Fruit fly (Drosophila melanogaster) whole organism, embryonic: ENCODE data around the gene Fbw5.

Source experiments
- Bteb2 ChIP-seq: fragments of 200-800 bp; sonication (Bioruptor generic); optimal IDR thresholded peaks from 2 replicates; lab custom pipeline; 2016; ENCODE audit warnings: missing biosample characterization, missing genetic modification characterization
- CG10366 ChIP-seq: fragments of 200-800 bp; sonication (Bioruptor generic); IDR thresholded peaks from 2 replicates; pipeline ENCODE4 v1.3.6; 2022; ENCODE audit warnings: missing biosample characterization, missing genetic modification characterization
- CG12391 ChIP-seq: fragments of 200-800 bp; sonication (Bioruptor generic); optimal IDR thresholded peaks from 3 replicates; lab custom pipeline; 2018; ENCODE audit warnings: missing biosample characterization, mild to moderate bottlenecking, missing genetic modification characterization, moderate library complexity
- CG14441 ChIP-seq: fragments of 200-800 bp; sonication (Bioruptor generic); IDR thresholded peaks from 2 replicates; pipeline ENCODE4 v1.3.6; 2022; ENCODE audit warnings: missing biosample characterization, missing genetic modification characterization
- CG14667 ChIP-seq: fragments of 200-800 bp; sonication (Bioruptor generic); IDR thresholded peaks from 2 replicates; pipeline ENCODE4 v1.3.6; 2022; ENCODE audit warnings: missing biosample characterization, missing genetic modification characterization
- CG16863 ChIP-seq: fragments of 200-800 bp; sonication (Bioruptor generic); optimal IDR thresholded peaks from 3 replicates; lab custom pipeline; 2016; ENCODE audit warnings: missing biosample characterization, missing genetic modification characterization
- CG17186 ChIP-seq: fragments of 200-800 bp; sonication (Bioruptor generic); optimal IDR thresholded peaks from 3 replicates; lab custom pipeline; 2017; ENCODE audit warnings: missing biosample characterization, missing genetic modification reagents, missing genetic modification characterization
- CG18262 ChIP-seq: fragments of 200-800 bp; optimal IDR thresholded peaks from 3 replicates; lab custom pipeline; 2019; ENCODE audit warnings: missing biosample characterization, mild to moderate bottlenecking, missing genetic modification characterization, moderate library complexity
- CG2116 ChIP-seq: fragments of 200-800 bp; sonication (Bioruptor generic); optimal IDR thresholded peaks from 3 replicates; lab custom pipeline; 2018; ENCODE audit warnings: missing biosample characterization, mild to moderate bottlenecking, missing genetic modification characterization
- CG34224 ChIP-seq: fragments of 200-800 bp; sonication (Bioruptor generic); IDR thresholded peaks from 3 replicates; pipeline ENCODE4 v1.3.6; 2022; ENCODE audit warnings: missing biosample characterization, missing genetic modification characterization; ENCODE audit not compliant: partially characterized antibody
- CG34422 ChIP-seq: fragments of 200-800 bp; sonication (Bioruptor generic); IDR thresholded peaks from 3 replicates; pipeline ENCODE4 v1.3.6; 2022; ENCODE audit warnings: missing biosample characterization, missing genetic modification characterization
- CG3995 ChIP-seq: fragments of 200-800 bp; sonication (Bioruptor generic); optimal IDR thresholded peaks from 3 replicates; lab custom pipeline; 2016; ENCODE audit warnings: missing biosample characterization, missing genetic modification characterization
- CG8089 ChIP-seq: fragments of 200-800 bp; sonication (Bioruptor generic); optimal IDR thresholded peaks from 3 replicates; lab custom pipeline; 2016; ENCODE audit warnings: missing biosample characterization, missing genetic modification characterization
- CG8290 ChIP-seq, 3 experiments: fragments of 200-800 bp; sonication (Bioruptor generic); optimal IDR thresholded peaks; 2 replicates each; lab custom pipeline; 2016 to 2019; ENCODE audit warnings: missing biosample characterization in 3 of 3, missing genetic modification characterization in 3 of 3, mild to moderate bottlenecking in 2 of 3, moderate library complexity in 1 of 3
- CG8388 ChIP-seq: fragments of 200-800 bp; sonication (Bioruptor generic); optimal IDR thresholded peaks from 2 replicates; lab custom pipeline; 2019; ENCODE audit warnings: missing biosample characterization, mild to moderate bottlenecking, missing genetic modification characterization, moderate library complexity
- Dp ChIP-seq: fragments of 200-800 bp; sonication (Bioruptor generic); optimal IDR thresholded peaks from 2 replicates; lab custom pipeline; 2018; ENCODE audit warnings: missing biosample characterization, mild to moderate bottlenecking, missing genetic modification characterization, moderate library complexity
- Fer1 ChIP-seq: fragments of 200-800 bp; sonication (Bioruptor generic); optimal IDR thresholded peaks from 2 replicates; lab custom pipeline; 2017; ENCODE audit warnings: missing biosample characterization, mild to moderate bottlenecking, missing genetic modification characterization
- HLH4C ChIP-seq: fragments of 200-800 bp; sonication (Bioruptor generic); IDR thresholded peaks from 3 replicates; pipeline ENCODE4 v1.3.6; 2022; ENCODE audit warnings: missing biosample characterization, missing genetic modification characterization; ENCODE audit not compliant: partially characterized antibody
- Lhr ChIP-seq: fragments of 200-800 bp; sonication (Bioruptor generic); optimal IDR thresholded peaks from 3 replicates; lab custom pipeline; 2017; ENCODE audit warnings: mild to moderate bottlenecking, missing biosample characterization, missing genetic modification reagents, missing genetic modification characterization
- Meics ChIP-seq: fragments of 200-800 bp; sonication (Bioruptor generic); optimal IDR thresholded peaks from 2 replicates; lab custom pipeline; 2017; ENCODE audit warnings: missing biosample characterization, mild to moderate bottlenecking, missing genetic modification characterization
- NfI ChIP-seq: fragments of 200-800 bp; sonication (Bioruptor generic); optimal IDR thresholded peaks from 3 replicates; lab custom pipeline; 2018; ENCODE audit warnings: missing biosample characterization, mild to moderate bottlenecking, missing genetic modification characterization, moderate library complexity
- amos ChIP-seq: fragments of 200-800 bp; sonication (Bioruptor generic); IDR thresholded peaks from 2 replicates; pipeline ENCODE4 v1.3.6; 2022; ENCODE audit warnings: missing biosample characterization, missing genetic modification characterization; ENCODE audit not compliant: partially characterized antibody
- cg ChIP-seq: fragments of 200-800 bp; sonication (Bioruptor generic); optimal IDR thresholded peaks from 3 replicates; lab custom pipeline; 2019; ENCODE audit warnings: missing biosample characterization, mild to moderate bottlenecking, missing genetic modification characterization, moderate library complexity
- dmrt99B ChIP-seq: fragments of 200-800 bp; sonication (Bioruptor generic); optimal IDR thresholded peaks from 2 replicates; lab custom pipeline; 2018; ENCODE audit warnings: missing biosample characterization, mild to moderate bottlenecking, missing genetic modification characterization, moderate library complexity
- emc ChIP-seq: fragments of 200-800 bp; sonication (Bioruptor generic); optimal IDR thresholded peaks from 2 replicates; lab custom pipeline; 2016; ENCODE audit warnings: missing biosample characterization, missing genetic modification characterization
- en ChIP-seq: fragments of 200-800 bp; sonication (Bioruptor generic); optimal IDR thresholded peaks from 2 replicates; lab custom pipeline; 2016; ENCODE audit warnings: missing biosample characterization, missing genetic modification characterization
- ewg ChIP-seq: fragments of 200-800 bp; sonication (Bioruptor generic); optimal IDR thresholded peaks from 3 replicates; lab custom pipeline; 2017; ENCODE audit warnings: mild to moderate bottlenecking, missing biosample characterization, missing genetic modification reagents, missing genetic modification characterization
- fd96Cb ChIP-seq: fragments of 200-800 bp; sonication (Bioruptor generic); optimal IDR thresholded peaks from 2 replicates; lab custom pipeline; 2018; ENCODE audit warnings: missing biosample characterization, mild to moderate bottlenecking, missing genetic modification characterization, moderate library complexity
- ftz-f1 ChIP-seq: fragments of 200-800 bp; sonication (Bioruptor generic); optimal IDR thresholded peaks from 2 replicates; lab custom pipeline; 2016; ENCODE audit warnings: missing biosample characterization, missing genetic modification characterization
- gce ChIP-seq: fragments of 200-800 bp; sonication (Bioruptor generic); IDR thresholded peaks from 3 replicates; pipeline ENCODE4 v1.3.6; 2022; ENCODE audit warnings: missing biosample characterization, missing genetic modification characterization
- gro ChIP-seq: fragments of 200-800 bp; sonication (Bioruptor generic); optimal IDR thresholded peaks from 2 replicates; lab custom pipeline; 2016; ENCODE audit warnings: missing biosample characterization, missing genetic modification characterization
- kah ChIP-seq: fragments of 200-800 bp; sonication (Bioruptor generic); optimal IDR thresholded peaks from 2 replicates; lab custom pipeline; 2018; ENCODE audit warnings: missing biosample characterization, mild to moderate bottlenecking, missing genetic modification characterization
- kay ChIP-seq: fragments of 200-800 bp; sonication (Bioruptor generic); optimal IDR thresholded peaks from 2 replicates; lab custom pipeline; 2016; ENCODE audit warnings: missing biosample characterization, missing genetic modification characterization
- kni ChIP-seq: fragments of 200-800 bp; sonication (Bioruptor generic); optimal IDR thresholded peaks from 3 replicates; lab custom pipeline; 2017; ENCODE audit warnings: mild to moderate bottlenecking, missing biosample characterization, missing genetic modification reagents, missing genetic modification characterization
- knrl ChIP-seq: fragments of 200-800 bp; sonication (Bioruptor generic); IDR thresholded peaks from 3 replicates; pipeline ENCODE4 v1.3.6; 2022; ENCODE audit warnings: missing biosample characterization, missing genetic modification characterization; ENCODE audit not compliant: partially characterized antibody
- nerfin-1 ChIP-seq: fragments of 200-800 bp; sonication (Bioruptor generic); optimal IDR thresholded peaks from 3 replicates; lab custom pipeline; 2019; ENCODE audit warnings: missing biosample characterization, mild to moderate bottlenecking, missing genetic modification characterization, moderate library complexity
- nerfin-2 ChIP-seq: fragments of 200-800 bp; sonication (Bioruptor generic); IDR thresholded peaks from 2 replicates; pipeline ENCODE4 v1.3.6; 2022; ENCODE audit warnings: missing biosample characterization, missing genetic modification characterization; ENCODE audit not compliant: partially characterized antibody
- pum ChIP-seq: fragments of 200-800 bp; sonication (Bioruptor generic); optimal IDR thresholded peaks from 2 replicates; lab custom pipeline; 2016; ENCODE audit warnings: missing biosample characterization, missing genetic modification characterization
- sens-2 ChIP-seq: fragments of 200-800 bp; sonication (Bioruptor generic); IDR thresholded peaks from 2 replicates; pipeline ENCODE4 v1.3.6; 2022; ENCODE audit warnings: missing biosample characterization, missing genetic modification characterization
- slbo ChIP-seq: fragments of 200-800 bp; sonication (Bioruptor generic); IDR thresholded peaks from 2 replicates; pipeline ENCODE4 v1.3.6; 2022; ENCODE audit warnings: missing biosample characterization, missing genetic modification characterization
- slou ChIP-seq: fragments of 200-800 bp; sonication (Bioruptor generic); optimal IDR thresholded peaks from 3 replicates; lab custom pipeline; 2016; ENCODE audit warnings: missing biosample characterization, missing genetic modification characterization
- slp2 ChIP-seq: fragments of 200-800 bp; sonication (Bioruptor generic); optimal IDR thresholded peaks from 2 replicates; lab custom pipeline; 2016; ENCODE audit warnings: missing biosample characterization, missing genetic modification characterization
- sug ChIP-seq: fragments of 200-800 bp; optimal IDR thresholded peaks from 2 replicates; lab custom pipeline; 2019; ENCODE audit warnings: missing biosample characterization, mild to moderate bottlenecking, missing genetic modification characterization, moderate library complexity
- tin ChIP-seq: fragments of 200-800 bp; sonication (Bioruptor generic); optimal IDR thresholded peaks from 3 replicates; lab custom pipeline; 2016; ENCODE audit warnings: missing biosample characterization, missing genetic modification characterization
- trem ChIP-seq: fragments of 200-800 bp; optimal IDR thresholded peaks from 3 replicates; lab custom pipeline; 2019; ENCODE audit warnings: missing biosample characterization, mild to moderate bottlenecking, missing genetic modification characterization, moderate library complexity
- twi ChIP-seq: fragments of 200-800 bp; optimal IDR thresholded peaks from 2 replicates; lab custom pipeline; 2019; ENCODE audit warnings: missing biosample characterization, mild to moderate bottlenecking, missing genetic modification characterization, moderate library complexity
- unc-4 ChIP-seq: fragments of 200-800 bp; sonication (Bioruptor generic); IDR thresholded peaks from 2 replicates; pipeline ENCODE4 v1.3.6; 2022; ENCODE audit warnings: missing biosample characterization, missing genetic modification characterization; ENCODE audit not compliant: partially characterized antibody
- unpg ChIP-seq: fragments of 200-800 bp; sonication (Bioruptor generic); optimal IDR thresholded peaks from 3 replicates; lab custom pipeline; 2018; ENCODE audit warnings: missing biosample characterization, mild to moderate bottlenecking, missing genetic modification characterization, moderate library complexity
- usp ChIP-seq: fragments of >200 bp; optimal IDR thresholded peaks from 2 replicates; lab custom pipeline; 2017; ENCODE audit warnings: missing biosample characterization, missing genetic modification characterization

Fbw5 gene

dm6 chr2L:6082936-6083627 is 17.3 kb upstream of the Fbw5 start (continued):
- no peak for TF ChIP-seq gro (GFP tag; lab: Kevin White, UChicago)
- TF ChIP-seq kah (GFP tag; lab: Kevin White, UChicago) = no peak
- no peak for TF ChIP-seq en (GFP tag; lab: Kevin White, UChicago)
- no peak for TF ChIP-seq CG8290 (GFP tag; optimal IDR thresholded peaks at IDR 0.05; lab: Kevin White, UChicago)
- TF ChIP-seq CG8290 (tag; optimal IDR thresholded peaks at IDR 0.05; lab: Kevin White, UChicago) = peak; percentile 5 to 61
- no peak for TF ChIP-seq slp2 (GFP tag; lab: Kevin White, UChicago)
- TF ChIP-seq CG14667 (GFP tag; lab: Robert Waterston, UW) = no peak
- TF ChIP-seq usp = no peak
- no peak for TF ChIP-seq amos (GFP tag; lab: Robert Waterston, UW)
- no peak for TF ChIP-seq tin
- TF ChIP-seq sug (tag; lab: Kevin White, UChicago) = peak; percentile 88
- no peak for TF ChIP-seq dmrt99B
- no peak for TF ChIP-seq fd96Cb (tag; lab: Kevin White, UChicago)
- TF ChIP-seq Fer1 (GFP tag; lab: Kevin White, UChicago) = peak; percentile 57
- TF ChIP-seq kni (GFP tag; lab: Kevin White, UChicago) = peak; percentile 37
- no peak for TF ChIP-seq NfI (GFP tag; lab: Kevin White, UChicago)
- no peak for TF ChIP-seq knrl (GFP tag; lab: Robert Waterston, UW)
- no peak for TF ChIP-seq CG18262 (tag; lab: Kevin White, UChicago)
- no peak for TF ChIP-seq sens-2
- TF ChIP-seq cg (GFP tag; lab: Kevin White, UChicago) = peak; percentile 60
- TF ChIP-seq twi (tag; lab: Kevin White, UChicago) = no peak
- TF ChIP-seq CG2116 (GFP tag; lab: Kevin White, UChicago) = peak; percentile 18
- TF ChIP-seq Meics (GFP tag; lab: Kevin White, UChicago) = peak; percentile 46
- no peak; the same call in 2 of the 3 replicates for TF ChIP-seq CG34224
- TF ChIP-seq trem (tag; lab: Kevin White, UChicago) = no peak
- TF ChIP-seq kay (GFP tag; lab: Kevin White, UChicago) = no peak
- TF ChIP-seq slou (GFP tag; lab: Kevin White, UChicago) = no peak
- no peak for TF ChIP-seq pum (GFP tag; lab: Kevin White, UChicago)
- TF ChIP-seq nerfin-2 (GFP tag; lab: Robert Waterston, UW) = no peak
- no peak for TF ChIP-seq HLH4C (GFP tag; lab: Robert Waterston, UW)
- no peak for TF ChIP-seq CG8089 (GFP tag; lab: Kevin White, UChicago)
- TF ChIP-seq Dp = no peak
- TF ChIP-seq CG12391 (tag; lab: Kevin White, UChicago) = no peak
- peak; percentile 96 for TF ChIP-seq ftz-f1 (GFP tag; lab: Kevin White, UChicago)
- no peak for TF ChIP-seq ewg (GFP tag; lab: Kevin White, UChicago)
- no peak for TF ChIP-seq gce (GFP tag; lab: Robert Waterston, UW)
- no peak for TF ChIP-seq CG3995
- TF ChIP-seq unpg (GFP tag; lab: Kevin White, UChicago) = peak; percentile 15
- TF ChIP-seq emc = no peak
- no peak for TF ChIP-seq Lhr (GFP tag; lab: Kevin White, UChicago)
- no peak for TF ChIP-seq slbo (GFP tag; lab: Robert Waterston, UW)
- TF ChIP-seq CG34422 = no peak
- TF ChIP-seq CG17186 (GFP tag; lab: Kevin White, UChicago) = no peak
- TF ChIP-seq CG8388 = no peak
- no peak for TF ChIP-seq CG16863
- no peak for TF ChIP-seq Bteb2
- TF ChIP-seq unc-4 (GFP tag; lab: Robert Waterston, UW) = no peak
- TF ChIP-seq CG10366 (GFP tag; lab: Robert Waterston, UW) = no peak
- no peak for TF ChIP-seq CG14441 (GFP tag; lab: Robert Waterston, UW)
- TF ChIP-seq nerfin-1 (tag; lab: Kevin White, UChicago) = no peak
